Worm (Caenorhabditis elegans) whole organism, young adult: Measurements from ENCODE around the gene nas-28.

Experiments
- bed-1 ChIP-seq: fragments of 200-800 bp; sonication (Bioruptor generic); IDR thresholded peaks from 2 replicates; pipeline ENCODE4 v1.3.6; 2022; ENCODE audit warnings: missing genetic modification reagents, missing genetic modification characterization, missing compliant biosample characterization
- lin-26 ChIP-seq: fragments of 200-800 bp; sonication (Bioruptor generic); IDR thresholded peaks from 2 replicates; pipeline ENCODE4 v1.3.6; 2022; ENCODE audit warnings: missing genetic modification reagents, missing genetic modification characterization, missing compliant biosample characterization
- lin-54 ChIP-seq: fragments of 200-800 bp; sonication (Bioruptor generic); optimal IDR thresholded peaks from 2 replicates; lab custom pipeline; 2018; ENCODE audit warnings: mild to moderate bottlenecking, missing genetic modification characterization, missing compliant biosample characterization
- unc-62 ChIP-seq: fragments of 150-350 bp; optimal IDR thresholded peaks from 2 replicates; lab custom pipeline; 2014; ENCODE audit warnings: missing biosample characterization, missing genetic modification reagents, missing genetic modification characterization

DNA sequence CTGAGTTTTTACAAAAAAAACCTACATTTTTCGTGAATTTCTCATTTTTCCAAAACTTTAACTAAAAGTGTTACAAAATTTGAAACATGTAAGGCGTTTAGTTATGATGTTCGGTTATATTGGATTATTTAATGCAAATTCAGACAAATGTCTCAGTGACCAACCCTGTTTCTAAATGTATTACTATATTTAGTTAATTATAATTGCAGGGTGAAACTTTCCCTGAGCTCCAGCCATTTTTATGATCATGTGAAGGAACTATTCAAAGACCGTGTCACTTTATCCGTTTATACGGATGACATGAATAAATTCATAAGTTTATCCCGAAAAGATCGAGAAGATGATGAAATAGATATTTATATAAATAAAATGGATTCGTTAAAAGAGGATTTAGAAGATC is 7.8 kb upstream of the nas-28 start, which contains the start of gene C23G10.5:
- TF ChIP-seq lin-54 (GFP tag; lab: Kevin White, UChicago) (no peak), bed-1 (no peak), unc-62 (GFP tag; lab: Kevin White, UChicago) (no peak), lin-26 (GFP tag; lab: Robert Waterston, UW) (no peak)
